Worm (Caenorhabditis elegans): ENCODE results near the gene pfn-3.

DNA sequence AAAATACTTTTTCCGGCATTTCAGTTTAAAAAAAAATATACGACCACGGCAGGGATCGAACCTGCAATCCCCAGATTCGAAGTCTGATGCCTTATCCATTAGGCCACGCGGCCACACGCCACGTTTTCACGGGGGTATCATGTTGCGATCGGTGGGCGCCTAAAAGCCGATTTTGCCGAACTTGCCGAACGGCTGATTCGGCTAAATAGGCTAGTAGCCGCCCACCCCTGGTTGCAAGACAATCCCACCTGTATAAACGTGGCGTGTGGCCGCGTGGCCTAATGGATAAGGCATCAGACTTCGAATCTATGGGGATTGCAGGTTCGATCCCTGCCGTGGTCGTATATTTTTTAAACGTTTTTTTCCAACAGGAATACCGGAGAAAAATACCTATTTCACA is 8.7 kb upstream of the pfn-3 start:
- TF ChIP-seq lin-39 (tag; optimal IDR thresholded peaks at IDR 0.05) (no peak), ets-5 (GFP tag; IDR thresholded peaks at IDR 0.05) (no peak), snpc-4 (tag; optimal IDR thresholded peaks at IDR 0.05) (no peak), unc-62 (GFP tag; optimal IDR thresholded peaks at IDR 0.05) (no peak), unc-130 (tag; optimal IDR thresholded peaks at IDR 0.05) (no peak), jun-1 (tag; optimal IDR thresholded peaks at IDR 0.05) (no peak), ceh-63 (GFP tag; optimal IDR thresholded peaks at IDR 0.05) (no peak), pqm-1 (tag; optimal IDR thresholded peaks at IDR 0.05) (no peak), lin-35 (GFP tag; optimal IDR thresholded peaks at IDR 0.05) (no peak)

Measured in whole organism, L1 larva.